Worm (Caenorhabditis elegans) whole organism, L4/young adult: Measurements from ENCODE around the gene Y51A2B.4.

Experiments used
- W03F9.2 ChIP-seq: fragments of 150-350 bp; optimal IDR thresholded peaks from 2 replicates; lab custom pipeline; 2014; ENCODE audit warnings: missing biosample characterization, missing genetic modification characterization
- him-1 ChIP-seq: sonication (generic microtip); optimal IDR thresholded peaks from 2 replicates; lab custom pipeline; 2016; ENCODE audit warnings: missing genotype, missing genetic modification reagents, missing genetic modification characterization, missing compliant biosample characterization

- TF ChIP-seq him-1 (tag; lab: Kevin White, UChicago), result no peak
- no peak for TF ChIP-seq W03F9.2
These were observed 36.6 kb upstream of the Y51A2B.4 start, which contains the start of gene ZK262.19 for ce11 chrV:18425544-18425943.
